Worm (Caenorhabditis elegans): ENCODE results near the gene C38C6.3.

- TF ChIP-seq nhr-47 (tag; optimal IDR thresholded peaks at IDR 0.05) (no peak), nhr-11 (tag; optimal IDR thresholded peaks at IDR 0.05) (no peak)
These were observed 23.5 kb upstream of the C38C6.3 start for ce11 chrII:14609297-14609937.
